Worm (Caenorhabditis elegans) whole organism, late embryonic: Measurements from ENCODE around the gene Y54G2A.16.

Experiments used
- K02D7.2 ChIP-seq: sonication (generic microtip); optimal IDR thresholded peaks from 2 replicates; lab custom pipeline; 2017; ENCODE audit warnings: mild to moderate bottlenecking, missing genetic modification characterization, missing compliant biosample characterization
- unc-55 ChIP-seq: sonication (generic microtip); optimal IDR thresholded peaks from 2 replicates; lab custom pipeline; 2017; ENCODE audit warnings: missing biosample characterization, missing genetic modification reagents, missing genetic modification characterization

DNA sequence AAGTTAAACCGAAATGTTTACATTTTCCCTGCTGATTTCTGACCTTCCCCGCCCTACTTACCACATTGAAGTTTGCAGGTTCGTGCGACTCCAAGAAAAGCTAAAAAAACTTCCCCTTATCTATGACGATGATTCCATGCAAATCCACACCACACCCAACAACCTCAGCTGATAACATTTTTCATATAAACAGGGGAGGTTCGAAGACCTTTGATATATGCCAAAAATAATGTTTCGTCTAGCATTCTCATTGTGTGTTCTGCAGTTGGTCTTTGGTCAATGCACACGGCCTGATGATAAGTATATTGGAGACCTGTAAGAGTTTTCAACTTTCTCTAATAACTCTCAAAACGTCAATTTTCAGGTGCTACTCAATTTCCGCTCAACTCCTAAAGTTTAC lies 10.5 kb downstream of the Y54G2A.16 start:
- TF ChIP-seq unc-55 (GFP tag; lab: Kevin White, UChicago): no peak
- no peak for TF ChIP-seq K02D7.2 (tag; lab: Kevin White, UChicago)
